Worm (Caenorhabditis elegans) whole organism, L3 larva: Measurements from ENCODE around the gene Y75B8A.24.
A peak's percentile ranks its signal among the peaks of the same experiment; 100 is the strongest.

ENCODE experiments used
- R02D3.7 ChIP-seq: fragments of 150-350 bp; optimal IDR thresholded peaks from 2 replicates; lab custom pipeline; 2014; ENCODE audit warnings: missing biosample characterization, missing genetic modification characterization
- ZK546.5 ChIP-seq: sonication (generic microtip); optimal IDR thresholded peaks from 2 replicates; lab custom pipeline; 2017; ENCODE audit warnings: missing biosample characterization, missing genetic modification characterization
- aly-2 ChIP-seq: fragments of 150-350 bp; optimal IDR thresholded peaks from 2 replicates; lab custom pipeline; 2014; ENCODE audit warnings: missing biosample characterization, missing genetic modification characterization
- ama-1 ChIP-seq: fragments of 150-350 bp; optimal IDR thresholded peaks from 2 replicates; lab custom pipeline; 2018
- ceh-16 ChIP-seq: sonication (generic microtip); optimal IDR thresholded peaks from 2 replicates; lab custom pipeline; 2017; ENCODE audit warnings: missing biosample characterization, missing genetic modification characterization
- ceh-28 ChIP-seq: fragments of 150-350 bp; optimal IDR thresholded peaks from 2 replicates; lab custom pipeline; 2014; ENCODE audit warnings: missing biosample characterization, missing genetic modification reagents, missing genetic modification characterization
- ceh-9 ChIP-seq: sonication (generic microtip); optimal IDR thresholded peaks from 2 replicates; lab custom pipeline; 2018; ENCODE audit warnings: missing biosample characterization, missing genetic modification characterization
- daf-12 ChIP-seq: fragments of 150-350 bp; optimal IDR thresholded peaks from 2 replicates; lab custom pipeline; 2014; ENCODE audit warnings: missing biosample characterization, missing genetic modification reagents, missing genetic modification characterization
- egl-5 ChIP-seq: fragments of 150-350 bp; optimal IDR thresholded peaks from 2 replicates; lab custom pipeline; 2017; ENCODE audit warnings: missing biosample characterization, missing genetic modification reagents, missing genetic modification characterization, inconsistent platforms
- elt-2 ChIP-seq: sonication (generic microtip); optimal IDR thresholded peaks from 2 replicates; lab custom pipeline; 2016; ENCODE audit warnings: missing genetic modification reagents, mild to moderate bottlenecking, missing genetic modification characterization, missing compliant biosample characterization
- elt-3 ChIP-seq, 3 experiments: fragments of 150-350 bp in 1 of 3; sonication (generic microtip) in 2 of 3; optimal IDR thresholded peaks; 2 replicates in 2 of 3; 4 replicates in 1 of 3; lab custom pipeline; 2014 to 2017; ENCODE audit warnings: missing biosample characterization in 3 of 3, missing genetic modification characterization in 3 of 3
- eor-1 ChIP-seq, 2 experiments: fragments of 150-350 bp; optimal IDR thresholded peaks; 2 replicates each; lab custom pipeline; 2014 to 2018; ENCODE audit warnings: missing biosample characterization in 2 of 2, missing genetic modification characterization in 2 of 2
- fkh-10 ChIP-seq: sonication (generic microtip); optimal IDR thresholded peaks from 2 replicates; lab custom pipeline; 2017; ENCODE audit warnings: missing biosample characterization, missing genetic modification reagents, missing genetic modification characterization
- fkh-2 ChIP-seq: fragments of 150-350 bp; optimal IDR thresholded peaks from 2 replicates; lab custom pipeline; 2014; ENCODE audit warnings: missing biosample characterization, missing genetic modification reagents, missing genetic modification characterization
- fos-1 ChIP-seq: fragments of 150-350 bp; optimal IDR thresholded peaks from 2 replicates; lab custom pipeline; 2014; ENCODE audit warnings: missing biosample characterization, missing genetic modification characterization
- hmg-11 ChIP-seq: sonication (generic microtip); optimal IDR thresholded peaks from 2 replicates; lab custom pipeline; 2016; ENCODE audit warnings: missing genetic modification characterization, missing compliant biosample characterization
- jun-1 ChIP-seq: fragments of 150-350 bp; optimal IDR thresholded peaks from 2 replicates; lab custom pipeline; 2014; ENCODE audit warnings: missing biosample characterization, missing genetic modification reagents, missing genetic modification characterization
- lin-15B ChIP-seq: fragments of 150-350 bp; optimal IDR thresholded peaks from 2 replicates; lab custom pipeline; 2014; ENCODE audit warnings: missing biosample characterization, missing genetic modification characterization
- lin-39 ChIP-seq: fragments of 150-350 bp; optimal IDR thresholded peaks from 2 replicates; lab custom pipeline; 2018; ENCODE audit warnings: missing biosample characterization, missing genetic modification reagents, missing genetic modification characterization
- lsy-12 ChIP-seq: sonication (generic microtip); optimal IDR thresholded peaks from 2 replicates; lab custom pipeline; 2016; ENCODE audit warnings: mild to moderate bottlenecking, missing genetic modification characterization, missing compliant biosample characterization
- mdl-1 ChIP-seq: fragments of 150-350 bp; optimal IDR thresholded peaks from 2 replicates; lab custom pipeline; 2014; ENCODE audit warnings: missing biosample characterization, missing genetic modification characterization
- mml-1 ChIP-seq: fragments of 150-350 bp; sonication (generic microtip); optimal IDR thresholded peaks from 3 replicates; lab custom pipeline; 2014; ENCODE audit warnings: missing biosample characterization, missing genetic modification characterization
- nfya-1 ChIP-seq: sonication (generic microtip); optimal IDR thresholded peaks from 2 replicates; lab custom pipeline; 2017; ENCODE audit warnings: missing genetic modification characterization, mild to moderate bottlenecking, missing compliant biosample characterization, antibody characterized with exemption, moderate library complexity; ENCODE audit not compliant: insufficient read depth
- nhr-11 ChIP-seq: fragments of 150-350 bp; optimal IDR thresholded peaks from 2 replicates; lab custom pipeline; 2014; ENCODE audit warnings: missing biosample characterization, missing genetic modification characterization
- nhr-12 ChIP-seq: fragments of 150-350 bp; optimal IDR thresholded peaks from 2 replicates; lab custom pipeline; 2014; ENCODE audit warnings: missing biosample characterization, missing genetic modification characterization
- nhr-23 ChIP-seq: fragments of 150-350 bp; optimal IDR thresholded peaks from 2 replicates; lab custom pipeline; 2014; ENCODE audit warnings: missing biosample characterization, missing genetic modification reagents, missing genetic modification characterization
- nhr-25 ChIP-seq: sonication (generic microtip); optimal IDR thresholded peaks from 2 replicates; lab custom pipeline; 2017; ENCODE audit warnings: missing biosample characterization, missing genetic modification characterization
- nhr-28 ChIP-seq: fragments of 150-350 bp; optimal IDR thresholded peaks from 2 replicates; lab custom pipeline; 2014; ENCODE audit warnings: missing biosample characterization, missing genetic modification characterization
- nhr-43 ChIP-seq: sonication (generic microtip); optimal IDR thresholded peaks from 2 replicates; lab custom pipeline; 2016; ENCODE audit warnings: mild to moderate bottlenecking, missing genetic modification characterization, missing compliant biosample characterization; ENCODE audit not compliant: poor library complexity, severe bottlenecking
- nhr-67 ChIP-seq: fragments of 150-350 bp; optimal IDR thresholded peaks from 2 replicates; lab custom pipeline; 2014; ENCODE audit warnings: missing biosample characterization, missing genetic modification characterization
- nhr-76 ChIP-seq: fragments of 150-350 bp; sonication (generic microtip); optimal IDR thresholded peaks from 5 replicates; lab custom pipeline; 2014; ENCODE audit warnings: missing biosample characterization, missing genetic modification characterization
- nhr-77 ChIP-seq: fragments of 150-350 bp; optimal IDR thresholded peaks from 2 replicates; lab custom pipeline; 2014; ENCODE audit warnings: missing biosample characterization, missing genetic modification characterization
- pha-4 ChIP-seq: fragments of 150-350 bp; optimal IDR thresholded peaks from 2 replicates; lab custom pipeline; 2014; ENCODE audit warnings: missing biosample characterization, missing genetic modification reagents, missing genetic modification characterization
- pqm-1 ChIP-seq: fragments of 150-350 bp; optimal IDR thresholded peaks from 2 replicates; lab custom pipeline; 2017; ENCODE audit warnings: missing biosample characterization, missing genetic modification characterization, inconsistent platforms
- skn-1 ChIP-seq: fragments of 150-350 bp; optimal IDR thresholded peaks from 2 replicates; lab custom pipeline; 2014; ENCODE audit warnings: missing biosample characterization, missing genetic modification characterization
- snpc-4 ChIP-seq: fragments of 150-350 bp; optimal IDR thresholded peaks from 2 replicates; lab custom pipeline; 2014; ENCODE audit warnings: missing biosample characterization, missing genetic modification characterization
- unc-39 ChIP-seq: sonication (generic microtip); optimal IDR thresholded peaks from 4 replicates; lab custom pipeline; 2017; ENCODE audit warnings: missing biosample characterization, missing genetic modification characterization
- unc-62 ChIP-seq: fragments of 150-350 bp; sonication (generic microtip); optimal IDR thresholded peaks from 4 replicates; lab custom pipeline; 2014; ENCODE audit warnings: missing biosample characterization, missing genetic modification reagents, missing genetic modification characterization
- ztf-11 ChIP-seq: fragments of 150-350 bp; optimal IDR thresholded peaks from 2 replicates; lab custom pipeline; 2014; ENCODE audit warnings: missing biosample characterization, missing genetic modification characterization

Y75B8A.24 gene

DNA sequence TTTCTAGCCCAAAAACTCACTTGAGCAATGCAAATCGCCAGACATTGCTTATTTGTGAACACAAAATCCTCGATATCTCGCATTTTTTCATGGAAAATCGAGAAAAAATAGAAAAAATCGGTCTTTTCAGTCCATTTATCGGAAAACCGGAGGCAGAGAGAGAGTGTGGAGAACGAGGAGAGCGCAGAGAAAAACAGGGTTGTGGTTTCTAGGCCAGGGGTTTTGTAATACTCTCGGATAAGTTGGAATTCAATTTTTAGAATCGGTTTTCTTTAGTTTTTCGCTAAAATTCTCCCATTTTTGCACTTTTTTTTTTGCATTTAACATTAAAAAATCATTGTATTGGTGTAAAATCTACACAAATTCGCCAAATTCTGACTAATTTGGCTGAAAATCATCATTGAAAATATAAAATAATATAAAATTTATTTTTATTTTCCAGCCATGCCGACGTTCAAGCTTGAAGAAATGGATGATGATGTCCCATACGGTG lies at the start of gene Y75B8A.24, which contains the start of gene Y75B8A.25:
Gene Y75B8A.24, minus strand, starts transcription at position 155 of the 493 bp plus-strand sequence.
Gene Y75B8A.25, plus strand, starts transcription at position 443 of the 493 bp plus-strand sequence.
- TF ChIP-seq nhr-67 (tag; lab: Kevin White, UChicago) = no peak
- TF ChIP-seq lin-15B (tag; lab: Kevin White, UChicago) = peak; percentile 87
- no peak for TF ChIP-seq ZK546.5 (tag; lab: Kevin White, UChicago)
- peak; percentile 15 for TF ChIP-seq nhr-25 (tag; lab: Kevin White, UChicago)
- TF ChIP-seq nhr-43 (tag; lab: Kevin White, UChicago) = peak; percentile 86
- peak; percentile 14 for TF ChIP-seq lin-39 (tag; lab: Kevin White, UChicago)
- peak; percentile 86 for TF ChIP-seq nfya-1
- TF ChIP-seq fkh-2 (tag; lab: Kevin White, UChicago) = no peak
- no peak for TF ChIP-seq daf-12
- TF ChIP-seq lsy-12 (tag; lab: Kevin White, UChicago) = peak; percentile 37
- TF ChIP-seq nhr-11 (tag; lab: Kevin White, UChicago) = no peak
- no peak for TF ChIP-seq aly-2 (tag; lab: Kevin White, UChicago)
- peak; percentile 64 for TF ChIP-seq pha-4 (tag; lab: Kevin White, UChicago)
- peak; percentile 14 for TF ChIP-seq hmg-11 (tag; lab: Kevin White, UChicago)
- TF ChIP-seq fkh-10 = peak; percentile 26
- no peak for TF ChIP-seq ztf-11 (tag; lab: Kevin White, UChicago)
- TF ChIP-seq pqm-1 (tag; lab: Kevin White, UChicago) = no peak
- no peak for TF ChIP-seq elt-3 (tag; optimal IDR thresholded peaks at IDR 0.05; lab: Kevin White, UChicago)
- no peak for TF ChIP-seq egl-5 (tag; lab: Kevin White, UChicago)
- TF ChIP-seq unc-62 (GFP tag; lab: Kevin White, UChicago) = no peak
- TF ChIP-seq skn-1 (tag; lab: Kevin White, UChicago) = no peak
- TF ChIP-seq ceh-28 = peak; percentile 55
- peak; percentile 67 for TF ChIP-seq snpc-4 (tag; lab: Kevin White, UChicago)
- no peak for TF ChIP-seq nhr-12
- TF ChIP-seq ceh-16 (tag; lab: Kevin White, UChicago) = no peak
- TF ChIP-seq R02D3.7 = peak; percentile 58
- peak; percentile 65 for TF ChIP-seq nhr-23 (tag; lab: Kevin White, UChicago)
- TF ChIP-seq eor-1 (tag; optimal IDR thresholded peaks at IDR 0.05; lab: Kevin White, UChicago) = peak in 1 of 2 experiments; percentile 25

- no peak for TF ChIP-seq skn-1 (tag; lab: Kevin White, UChicago)
- TF ChIP-seq mml-1 (tag; lab: Kevin White, UChicago) = no peak
- no peak for TF ChIP-seq nhr-67 (tag; lab: Kevin White, UChicago)
- TF ChIP-seq lsy-12 (tag; lab: Kevin White, UChicago) = no peak
- TF ChIP-seq aly-2 (tag; lab: Kevin White, UChicago) = no peak
- peak; percentile 84 for TF ChIP-seq fos-1 (tag; lab: Kevin White, UChicago)
- no peak for TF ChIP-seq unc-62 (GFP tag; lab: Kevin White, UChicago)
- TF ChIP-seq pha-4 (tag; lab: Kevin White, UChicago) = peak; percentile 50
- TF ChIP-seq jun-1 (tag; lab: Kevin White, UChicago) = peak; percentile 91
- TF ChIP-seq nhr-77 = no peak
- TF ChIP-seq pqm-1 (tag; lab: Kevin White, UChicago) = peak; percentile 99
- no peak for TF ChIP-seq lin-39 (tag; lab: Kevin White, UChicago)
- no peak for TF ChIP-seq ZK546.5 (tag; lab: Kevin White, UChicago)
- no peak for TF ChIP-seq daf-12
- no peak for TF ChIP-seq unc-39 (tag; lab: Kevin White, UChicago)
- no peak for TF ChIP-seq nhr-12
- TF ChIP-seq nhr-23 (tag; lab: Kevin White, UChicago) = no peak
- TF ChIP-seq nhr-28 (tag; lab: Kevin White, UChicago) = no peak
- no peak for TF ChIP-seq nhr-43 (tag; lab: Kevin White, UChicago)
- no peak for TF ChIP-seq eor-1 (tag; optimal IDR thresholded peaks at IDR 0.05; lab: Kevin White, UChicago)
- TF ChIP-seq elt-2 (tag; lab: Kevin White, UChicago) = peak; percentile 96
- no peak for TF ChIP-seq ztf-11 (tag; lab: Kevin White, UChicago)
Observed at ce11 chrIII:12318794-12319193, 45.2 kb upstream of the Y75B8A.24 start, which contains the start of gene Y75B8A.28. Gene Y75B8A.28 (plus strand): TSS chrIII:12319089.

DNA sequence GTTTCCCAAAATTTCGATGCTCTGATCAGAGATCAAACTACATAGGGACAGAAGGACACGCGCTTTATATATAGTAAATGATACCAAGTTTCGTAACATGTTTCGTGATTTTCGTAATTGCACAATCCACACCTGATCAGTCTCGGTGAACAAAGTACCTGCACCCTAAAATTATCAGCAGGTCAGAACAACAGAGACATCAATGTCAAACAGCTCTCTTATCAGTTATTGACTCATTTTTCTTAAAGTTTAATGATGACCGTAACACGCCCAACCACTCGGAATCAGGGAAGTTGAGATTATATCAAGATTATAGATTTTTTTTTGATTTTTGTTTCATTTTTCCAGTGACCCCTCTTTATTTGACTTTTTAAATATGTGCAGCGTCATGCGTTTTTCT lies 43.9 kb upstream of the Y75B8A.24 start:
- TF ChIP-seq elt-2 (tag; lab: Kevin White, UChicago) (peak; percentile 91), ceh-16 (tag; lab: Kevin White, UChicago) (no peak), unc-39 (tag; lab: Kevin White, UChicago) (no peak), skn-1 (tag; lab: Kevin White, UChicago) (no peak), hmg-11 (tag; lab: Kevin White, UChicago) (no peak), nhr-23 (tag; lab: Kevin White, UChicago) (no peak), aly-2 (tag; lab: Kevin White, UChicago) (no peak), nhr-12 (no peak), R02D3.7 (no peak), mdl-1 (tag; lab: Kevin White, UChicago) (no peak), fkh-10 (no peak), ceh-9 (no peak), pqm-1 (tag; lab: Kevin White, UChicago) (peak; percentile 88), pha-4 (tag; lab: Kevin White, UChicago) (peak; percentile 11), jun-1 (tag; lab: Kevin White, UChicago) (peak; percentile 83), ama-1 (lab: Kevin White, UChicago) (no peak), fos-1 (tag; lab: Kevin White, UChicago) (no peak), ztf-11 (tag; lab: Kevin White, UChicago) (no peak), nhr-76 (tag; lab: Kevin White, UChicago) (no peak), fkh-2 (tag; lab: Kevin White, UChicago) (no peak), egl-5 (tag; lab: Kevin White, UChicago) (no peak), ceh-28 (no peak), nhr-77 (no peak), lsy-12 (tag; lab: Kevin White, UChicago) (no peak)
